Worm (Caenorhabditis elegans): Measurements from ENCODE around the gene str-23.

DNA sequence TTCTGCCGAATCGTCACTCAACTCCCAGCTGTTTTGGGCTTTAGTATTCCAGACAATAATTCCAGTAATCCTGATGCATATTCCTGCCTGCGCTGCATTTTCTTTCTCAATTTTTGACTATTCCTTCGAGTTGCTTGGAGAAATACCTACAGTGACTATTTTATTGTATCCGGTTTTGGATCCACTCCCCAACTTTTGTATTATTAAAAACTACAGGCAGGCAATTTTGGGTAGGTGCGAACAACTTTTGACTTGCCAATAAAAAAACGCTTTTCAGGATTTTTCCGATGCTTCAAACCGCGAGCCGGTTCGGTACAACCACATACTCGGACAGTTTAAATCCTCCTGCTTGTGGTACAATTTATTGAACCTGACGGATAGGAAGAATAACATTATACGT lies 30.1 kb upstream of the str-23 start:
- TF ChIP-seq nhr-237 (tag; optimal IDR thresholded peaks at IDR 0.05) (no peak), nhr-6 (tag; optimal IDR thresholded peaks at IDR 0.05) (no peak), lin-39 (tag; optimal IDR thresholded peaks at IDR 0.05) (no peak), C34F6.9 (tag; optimal IDR thresholded peaks at IDR 0.05) (no peak), ceh-16 (tag; optimal IDR thresholded peaks at IDR 0.05) (no peak), aly-2 (tag; optimal IDR thresholded peaks at IDR 0.05) (no peak), ama-1 (optimal IDR thresholded peaks at IDR 0.05) (no peak), unc-39 (tag; optimal IDR thresholded peaks at IDR 0.05) (no peak), elt-1 (tag; optimal IDR thresholded peaks at IDR 0.05) (no peak), ztf-4 (tag; optimal IDR thresholded peaks at IDR 0.05) (no peak), ZK546.5 (tag; optimal IDR thresholded peaks at IDR 0.05) (no peak), skn-1 (tag; optimal IDR thresholded peaks at IDR 0.05) (no peak), elt-3 (tag; optimal IDR thresholded peaks at IDR 0.05) (no peak), nhr-11 (tag; optimal IDR thresholded peaks at IDR 0.05) (no peak)
